Worm (Caenorhabditis elegans) whole organism, early embryonic: ENCODE measurements around the gene clh-5.

Source experiments
- B0310.2 ChIP-seq: sonication (generic microtip); optimal IDR thresholded peaks from 2 replicates; lab custom pipeline; 2016; ENCODE audit warnings: mild to moderate bottlenecking, missing genetic modification characterization, missing compliant biosample characterization
- F13C5.2 ChIP-seq: sonication (generic microtip); optimal IDR thresholded peaks from 2 replicates; lab custom pipeline; 2017; ENCODE audit warnings: mild to moderate bottlenecking, missing genetic modification characterization, inconsistent platforms, missing compliant biosample characterization
- aly-1 ChIP-seq: sonication (generic microtip); optimal IDR thresholded peaks from 2 replicates; lab custom pipeline; 2016; ENCODE audit warnings: missing genetic modification characterization, missing compliant biosample characterization
- ama-1 ChIP-seq: fragments of 150-350 bp; optimal IDR thresholded peaks from 2 replicates; lab custom pipeline; 2014
- ets-7 ChIP-seq: sonication (generic microtip); optimal IDR thresholded peaks from 2 replicates; lab custom pipeline; 2016; ENCODE audit warnings: missing genotype, missing genetic modification characterization, missing compliant biosample characterization
- flt-1 ChIP-seq: fragments of 200-800 bp; sonication (Bioruptor generic); IDR thresholded peaks from 2 replicates; pipeline ENCODE4 v1.3.6; 2022; ENCODE audit warnings: missing genetic modification characterization, missing compliant biosample characterization
- hnd-1 ChIP-seq: sonication (generic microtip); optimal IDR thresholded peaks from 2 replicates; lab custom pipeline; 2016; ENCODE audit warnings: missing genetic modification characterization, missing compliant biosample characterization
- pes-1 ChIP-seq: fragments of 200-800 bp; sonication (Bioruptor generic); IDR thresholded peaks from 2 replicates; pipeline ENCODE4 v1.3.6; 2022; ENCODE audit warnings: missing genetic modification reagents, missing genetic modification characterization, missing compliant biosample characterization
- scrt-1 ChIP-seq: fragments of 200-800 bp; sonication (Bioruptor generic); IDR thresholded peaks from 2 replicates; pipeline ENCODE4 v1.3.6; 2022; ENCODE audit warnings: missing genetic modification characterization, missing compliant biosample characterization
- tbx-11 ChIP-seq: fragments of 200-800 bp; sonication (Bioruptor generic); IDR thresholded peaks from 2 replicates; pipeline ENCODE4 v1.3.6; 2022; ENCODE audit warnings: missing genetic modification characterization, missing compliant biosample characterization
- tbx-37 ChIP-seq: fragments of 200-800 bp; sonication (Bioruptor generic); conservative IDR thresholded peaks from 2 replicates; pipeline ENCODE4 v1.3.6; 2022; ENCODE audit warnings: missing genetic modification reagents, missing genetic modification characterization, missing compliant biosample characterization

- TF ChIP-seq ama-1 (lab: Kevin White, UChicago) = no peak
- no peak for TF ChIP-seq F13C5.2
- no peak for TF ChIP-seq pes-1
- no peak for TF ChIP-seq flt-1 (GFP tag; lab: Robert Waterston, UW)
- no peak for TF ChIP-seq scrt-1
- TF ChIP-seq B0310.2 (tag; lab: Kevin White, UChicago) = no peak
- TF ChIP-seq ets-7 (tag; lab: Kevin White, UChicago) = no peak
- no peak for TF ChIP-seq aly-1
- TF ChIP-seq tbx-11 (GFP tag; lab: Robert Waterston, UW) = no peak
- no peak for TF ChIP-seq hnd-1 (tag; lab: Kevin White, UChicago)
- no peak for TF ChIP-seq tbx-37
These were observed 36.0 kb downstream of the clh-5 start for ce11 chrII:9062261-9062948.
